Fruit fly (Drosophila melanogaster) whole organism, embryonic: ENCODE data around the gene CG7702.
A peak's percentile ranks its signal among the peaks of the same experiment; 100 is the strongest.

ENCODE experiments used
- B-H1 ChIP-seq: fragments of 200-800 bp; sonication (Bioruptor generic); IDR thresholded peaks from 3 replicates; pipeline ENCODE4 v1.3.6; 2022; ENCODE audit warnings: missing biosample characterization, missing genetic modification characterization
- BEAF-32 ChIP-seq: fragments of 200-800 bp; sonication (Bioruptor generic); optimal IDR thresholded peaks from 3 replicates; lab custom pipeline; 2017; ENCODE audit warnings: missing biosample characterization, missing genetic modification characterization, mild to moderate bottlenecking, moderate library complexity, missing genetic modification reagents
- CG10209 ChIP-seq: fragments of 200-800 bp; sonication (Bioruptor generic); optimal IDR thresholded peaks from 3 replicates; lab custom pipeline; 2017; ENCODE audit warnings: missing biosample characterization, mild to moderate bottlenecking, missing genetic modification characterization, missing genetic modification reagents
- CG1024 ChIP-seq: fragments of 200-800 bp; sonication (Bioruptor generic); IDR thresholded peaks from 2 replicates; pipeline ENCODE4 v1.3.6; 2022; ENCODE audit warnings: missing biosample characterization, missing genetic modification characterization
- CG11398 ChIP-seq: fragments of 200-800 bp; sonication (Bioruptor generic); optimal IDR thresholded peaks from 2 replicates; lab custom pipeline; 2016; ENCODE audit warnings: missing biosample characterization, missing genetic modification characterization
- CG2120 ChIP-seq: fragments of 200-800 bp; sonication (Bioruptor generic); optimal IDR thresholded peaks from 3 replicates; lab custom pipeline; 2016; ENCODE audit warnings: missing biosample characterization, missing genetic modification characterization
- CG2889 ChIP-seq: fragments of 200-800 bp; sonication (Bioruptor generic); IDR thresholded peaks from 3 replicates; pipeline ENCODE4 v1.3.6; 2022; ENCODE audit warnings: missing biosample characterization, missing genetic modification characterization
- CG3847 ChIP-seq: fragments of 200-800 bp; sonication (Bioruptor generic); IDR thresholded peaks from 2 replicates; pipeline ENCODE4 v1.3.6; 2022; ENCODE audit warnings: missing biosample characterization, missing genetic modification characterization
- CG4730 ChIP-seq: fragments of 200-800 bp; sonication (Bioruptor generic); IDR thresholded peaks from 2 replicates; pipeline ENCODE4 v1.3.6; 2022; ENCODE audit warnings: missing biosample characterization, missing genetic modification characterization
- CG7271 ChIP-seq: fragments of 200-800 bp; sonication (Bioruptor generic); optimal IDR thresholded peaks from 2 replicates; lab custom pipeline; 2018; ENCODE audit warnings: missing biosample characterization, mild to moderate bottlenecking, missing genetic modification characterization, moderate library complexity
- CG7839 ChIP-seq: fragments of 200-800 bp; sonication (Bioruptor generic); optimal IDR thresholded peaks from 3 replicates; lab custom pipeline; 2018; ENCODE audit warnings: missing biosample characterization, mild to moderate bottlenecking, missing genetic modification characterization, moderate library complexity
- D ChIP-seq, 2 experiments: fragments of 200-800 bp in 1 of 2; fragments of >200 bp in 1 of 2; sonication (Bioruptor generic) in 1 of 2; optimal IDR thresholded peaks; 2 replicates in 1 of 2; 3 replicates in 1 of 2; lab custom pipeline; 2017; ENCODE audit warnings: mild to moderate bottlenecking in 1 of 2, missing biosample characterization in 1 of 2, missing genetic modification characterization in 1 of 2, missing genetic modification reagents in 1 of 2
- Deaf1 ChIP-seq: fragments of 200-800 bp; optimal IDR thresholded peaks from 3 replicates; lab custom pipeline; 2019; ENCODE audit warnings: missing biosample characterization, mild to moderate bottlenecking, missing genetic modification characterization, moderate library complexity
- Dll ChIP-seq: fragments of 200-800 bp; sonication (Bioruptor generic); IDR thresholded peaks from 4 replicates; pipeline ENCODE4 v1.3.6; 2022; ENCODE audit warnings: missing biosample characterization, missing genetic modification characterization; ENCODE audit not compliant: partially characterized antibody
- Gug ChIP-seq: fragments of 200-800 bp; sonication (Bioruptor generic); IDR thresholded peaks from 4 replicates; pipeline ENCODE4 v1.3.6; 2022; ENCODE audit warnings: missing biosample characterization, missing genetic modification characterization
- Hey ChIP-seq: fragments of 200-800 bp; sonication (Bioruptor generic); optimal IDR thresholded peaks from 3 replicates; lab custom pipeline; 2018; ENCODE audit warnings: missing biosample characterization, mild to moderate bottlenecking, missing genetic modification characterization
- Med ChIP-seq: fragments of 200-800 bp; sonication (Bioruptor generic); peaks from one replicate; lab custom pipeline; 2016; ENCODE audit warnings: missing biosample characterization, missing genetic modification characterization, mild to moderate bottlenecking, inconsistent platforms, moderate library complexity
- NC2α ChIP-seq: fragments of 200-800 bp; sonication (Bioruptor generic); optimal IDR thresholded peaks from 2 replicates; lab custom pipeline; 2016; ENCODE audit warnings: missing biosample characterization, missing genetic modification characterization
- Neu2 ChIP-seq: fragments of 200-800 bp; sonication (Bioruptor generic); optimal IDR thresholded peaks from 3 replicates; lab custom pipeline; 2016; ENCODE audit warnings: missing biosample characterization, missing genetic modification characterization, borderline replicate concordance
- Opbp ChIP-seq: fragments of 200-800 bp; sonication (Bioruptor generic); IDR thresholded peaks from 3 replicates; pipeline ENCODE4 v1.3.6; 2022; ENCODE audit warnings: missing biosample characterization, missing genetic modification characterization; ENCODE audit not compliant: partially characterized antibody
- PHDP ChIP-seq: fragments of 200-800 bp; sonication (Bioruptor generic); optimal IDR thresholded peaks from 3 replicates; lab custom pipeline; 2018; ENCODE audit warnings: missing biosample characterization, mild to moderate bottlenecking, missing genetic modification characterization, moderate library complexity
- Trl ChIP-seq, 3 experiments: fragments of >200 bp in 2 of 3; fragments of 200-800 bp in 1 of 3; sonication (Bioruptor generic) in 1 of 3; optimal IDR thresholded peaks; 2 replicates in 1 of 3; 3 replicates in 2 of 3; lab custom pipeline; 2016 to 2017; ENCODE audit warnings: missing biosample characterization in 1 of 3, missing genetic modification characterization in 1 of 3
- Vsx1 ChIP-seq: fragments of 200-800 bp; sonication (Bioruptor generic); optimal IDR thresholded peaks from 2 replicates; lab custom pipeline; 2017; ENCODE audit warnings: missing biosample characterization, mild to moderate bottlenecking, missing genetic modification characterization, missing genetic modification reagents
- Xrp1 ChIP-seq: fragments of 200-800 bp; sonication (Bioruptor generic); IDR thresholded peaks from 2 replicates; pipeline ENCODE4 v1.3.6; 2022; ENCODE audit warnings: missing biosample characterization, missing genetic modification characterization
- abd-A ChIP-seq: fragments of 200-800 bp; sonication (Bioruptor generic); optimal IDR thresholded peaks from 3 replicates; lab custom pipeline; 2019; ENCODE audit warnings: missing biosample characterization, mild to moderate bottlenecking, missing genetic modification characterization, moderate library complexity
- ash1 ChIP-seq: fragments of 200-800 bp; sonication (Bioruptor generic); optimal IDR thresholded peaks from 2 replicates; lab custom pipeline; 2018; ENCODE audit warnings: missing biosample characterization, mild to moderate bottlenecking, missing genetic modification characterization
- chn ChIP-seq: fragments of 200-800 bp; sonication (Bioruptor generic); optimal IDR thresholded peaks from 2 replicates; lab custom pipeline; 2016; ENCODE audit warnings: missing biosample characterization, missing genetic modification characterization
- exex ChIP-seq: fragments of 200-800 bp; sonication (Bioruptor generic); optimal IDR thresholded peaks from 4 replicates; lab custom pipeline; 2018; ENCODE audit warnings: missing biosample characterization, mild to moderate bottlenecking, missing genetic modification characterization, moderate library complexity
- gro ChIP-seq: fragments of 200-800 bp; sonication (Bioruptor generic); optimal IDR thresholded peaks from 2 replicates; lab custom pipeline; 2016; ENCODE audit warnings: missing biosample characterization, missing genetic modification characterization
- insv ChIP-seq, 2 experiments: fragments of 200-800 bp; sonication (Bioruptor generic); optimal IDR thresholded peaks; 3 replicates each; lab custom pipeline; 2016 to 2018; ENCODE audit warnings: missing biosample characterization in 2 of 2, missing genetic modification characterization in 2 of 2
- nau ChIP-seq: fragments of 200-800 bp; sonication (Bioruptor generic); optimal IDR thresholded peaks from 3 replicates; lab custom pipeline; 2017; ENCODE audit warnings: missing biosample characterization, mild to moderate bottlenecking, missing genetic modification characterization, missing genetic modification reagents
- ranshi ChIP-seq: fragments of 200-800 bp; sonication (Bioruptor generic); IDR thresholded peaks from 2 replicates; pipeline ENCODE4 v1.3.6; 2022; ENCODE audit warnings: missing biosample characterization, missing genetic modification characterization
- run ChIP-seq: fragments of 200-800 bp; sonication (Bioruptor generic); optimal IDR thresholded peaks from 3 replicates; lab custom pipeline; 2018; ENCODE audit warnings: missing biosample characterization, mild to moderate bottlenecking, missing genetic modification characterization
- stwl ChIP-seq: fragments of 200-800 bp; sonication (Bioruptor generic); optimal IDR thresholded peaks from 3 replicates; lab custom pipeline; 2018; ENCODE audit warnings: missing biosample characterization, mild to moderate bottlenecking, missing genetic modification characterization, moderate library complexity
- unc-4 ChIP-seq: fragments of 200-800 bp; sonication (Bioruptor generic); IDR thresholded peaks from 2 replicates; pipeline ENCODE4 v1.3.6; 2022; ENCODE audit warnings: missing biosample characterization, missing genetic modification characterization; ENCODE audit not compliant: partially characterized antibody
- usp ChIP-seq: fragments of >200 bp; optimal IDR thresholded peaks from 2 replicates; lab custom pipeline; 2017; ENCODE audit warnings: missing biosample characterization, missing genetic modification characterization
- zfh1 ChIP-seq: fragments of 200-800 bp; sonication (Bioruptor generic); IDR thresholded peaks from 3 replicates; pipeline ENCODE4 v1.3.6; 2022; ENCODE audit warnings: missing biosample characterization, missing genetic modification characterization

The CG7702 gene

dm6 chr3R:18719767-18720341 is 50.7 kb downstream of the CG7702 start (continued):
- TF ChIP-seq Vsx1 (peak; percentile 46), Deaf1 (tag; lab: Kevin White, UChicago) (peak; percentile 66), Opbp (GFP tag; lab: Robert Waterston, UW) (no peak), exex (tag; lab: Kevin White, UChicago) (peak; percentile 66), ash1 (GFP tag; lab: Kevin White, UChicago) (no peak), CG3847 (GFP tag; lab: Robert Waterston, UW) (peak; percentile 77), insv (GFP tag; optimal IDR thresholded peaks at IDR 0.05; lab: Kevin White, UChicago) (peak in 1 of 2 experiments; percentile 53), usp (GFP tag; lab: Kevin White, UChicago) (no peak), CG7839 (tag; lab: Kevin White, UChicago) (peak; percentile 91), B-H1 (GFP tag; lab: Robert Waterston, UW) (peak; percentile 78), zfh1 (GFP tag; lab: Robert Waterston, UW) (peak; percentile 89), CG4730 (GFP tag; lab: Robert Waterston, UW) (peak; percentile 74; the same call in 1 of the 2 replicates), abd-A (tag; lab: Kevin White, UChicago) (peak; percentile 97), CG11398 (GFP tag; lab: Kevin White, UChicago) (peak; percentile 58), Xrp1 (peak; percentile 90), run (tag; lab: Kevin White, UChicago) (peak; percentile 87), CG7271 (tag; lab: Kevin White, UChicago) (no peak)
- TF ChIP-seq, all 482 proteins: peak for 384

- TF ChIP-seq CG10209 (no peak), Gug (GFP tag; lab: Robert Waterston, UW) (no peak), CG1024 (GFP tag; lab: Robert Waterston, UW) (no peak), D (optimal IDR thresholded peaks at IDR 0.05; lab: Kevin White, UChicago) (no peak), D (GFP tag; optimal IDR thresholded peaks at IDR 0.05; lab: Kevin White, UChicago) (peak; percentile 2), CG2889 (no peak), abd-A (tag; lab: Kevin White, UChicago) (peak; percentile 57), CG2120 (GFP tag; lab: Kevin White, UChicago) (no peak), Hey (tag; lab: Kevin White, UChicago) (peak; percentile 96), Med (GFP tag; lab: Kevin White, UChicago) (peak; percentile 5)
These were observed 52.2 kb downstream of the CG7702 start for dm6 chr3R:18721368-18721767.

DNA sequence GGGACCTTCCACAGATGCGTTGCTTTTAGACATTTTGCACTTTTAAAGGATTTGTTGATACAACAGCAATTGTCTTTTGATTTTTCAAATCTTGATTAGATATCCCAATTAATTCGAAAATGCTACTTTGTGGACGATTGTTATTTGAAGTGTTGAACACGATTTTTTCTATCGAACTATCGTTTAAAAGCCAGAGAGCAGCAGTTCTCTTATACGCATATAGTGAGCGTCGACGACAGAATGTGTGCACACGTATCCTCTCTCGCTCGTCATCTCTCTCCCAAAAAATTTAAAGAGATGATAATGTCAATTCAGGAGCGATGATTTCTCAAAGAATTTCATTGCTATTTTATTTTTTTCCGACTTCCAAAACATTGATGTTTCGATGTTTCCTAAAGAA is 53.3 kb downstream of the CG7702 start, which contains the start of gene CG34283:
Gene CG34283, minus strand, starts transcription at position 101 of the 400 bp plus-strand sequence.
- TF ChIP-seq NC2α (GFP tag; lab: Kevin White, UChicago) (no peak), Dll (GFP tag; lab: Robert Waterston, UW) (peak; percentile 34; the same call in 1 of the 4 replicates), PHDP (no peak), gro (GFP tag; lab: Kevin White, UChicago) (no peak), nau (GFP tag; lab: Kevin White, UChicago) (no peak), stwl (tag; lab: Kevin White, UChicago) (peak; percentile 43), ranshi (GFP tag; lab: Robert Waterston, UW) (no peak), unc-4 (GFP tag; lab: Robert Waterston, UW) (no peak), Neu2 (peak; percentile 41), Trl (optimal IDR thresholded peaks at IDR 0.05; lab: Kevin White, UChicago) (peak in 1 of 2 experiments; percentile 47), Trl (GFP tag; optimal IDR thresholded peaks at IDR 0.05; lab: Kevin White, UChicago) (no peak), chn (GFP tag; lab: Kevin White, UChicago) (no peak), BEAF-32 (GFP tag; lab: Kevin White, UChicago) (no peak)
